Worm (Caenorhabditis elegans): ENCODE results near the gene arrd-18.

DNA sequence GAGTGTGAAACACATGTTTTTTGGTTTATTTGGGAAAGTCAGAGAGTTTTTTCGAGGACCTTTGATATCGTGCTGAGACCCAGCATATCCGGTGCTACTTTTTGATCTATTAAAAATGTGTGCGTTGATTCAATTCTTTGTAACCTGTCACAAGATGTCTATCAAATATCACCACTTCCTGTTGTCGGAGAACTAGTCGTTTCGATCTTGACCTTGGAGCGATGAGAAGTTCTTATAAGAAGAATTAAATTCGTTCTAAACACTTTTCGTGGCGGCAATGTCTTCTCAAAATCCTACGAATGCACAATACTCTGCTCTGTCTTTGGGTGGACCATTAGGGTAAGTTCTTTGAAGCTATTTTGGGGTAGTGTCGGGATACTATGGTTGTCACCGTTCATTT, 4.2 kb upstream of the arrd-18 start, which contains the start of gene F35F10.1:
- TF ChIP-seq mep-1 (tag; optimal IDR thresholded peaks at IDR 0.05) = no peak
- no peak for TF ChIP-seq mdl-1 (tag; optimal IDR thresholded peaks at IDR 0.05)
- TF ChIP-seq ets-5 (GFP tag; IDR thresholded peaks at IDR 0.05) = no peak
- no peak for TF ChIP-seq ama-1 (optimal IDR thresholded peaks at IDR 0.05)
- TF ChIP-seq fos-1 (tag; optimal IDR thresholded peaks at IDR 0.05) = no peak
- peak; percentile 37 for TF ChIP-seq blmp-1 (tag; optimal IDR thresholded peaks at IDR 0.05)
- TF ChIP-seq ztf-4 (tag; optimal IDR thresholded peaks at IDR 0.05) = no peak
- TF ChIP-seq rnt-1 (tag; optimal IDR thresholded peaks at IDR 0.05) = no peak
- TF ChIP-seq dpl-1 (GFP tag; optimal IDR thresholded peaks at IDR 0.05) = no peak
- TF ChIP-seq nhr-12 (tag; optimal IDR thresholded peaks at IDR 0.05) = no peak
- TF ChIP-seq ztf-11 (tag; optimal IDR thresholded peaks at IDR 0.05) = no peak
- no peak for TF ChIP-seq snpc-4 (tag; optimal IDR thresholded peaks at IDR 0.05)
- no peak for TF ChIP-seq nhr-47 (tag; optimal IDR thresholded peaks at IDR 0.05)

All from whole organism, L1 larva.